Worm (Caenorhabditis elegans) whole organism, late embryonic: Measurements from ENCODE around the gene clc-1.

Source experiments
- C08G9.2 ChIP-seq: sonication (generic microtip); optimal IDR thresholded peaks from 2 replicates; lab custom pipeline; 2016; ENCODE audit warnings: mild to moderate bottlenecking, missing genetic modification characterization, moderate library complexity, missing compliant biosample characterization
- F13H6.1 ChIP-seq: sonication (generic microtip); optimal IDR thresholded peaks from 2 replicates; lab custom pipeline; 2016; ENCODE audit warnings: missing genetic modification characterization, missing compliant biosample characterization
- K02D7.2 ChIP-seq: sonication (generic microtip); optimal IDR thresholded peaks from 2 replicates; lab custom pipeline; 2017; ENCODE audit warnings: mild to moderate bottlenecking, missing genetic modification characterization, missing compliant biosample characterization
- K09A11.1 ChIP-seq: sonication (generic microtip); optimal IDR thresholded peaks from 2 replicates; lab custom pipeline; 2017; ENCODE audit warnings: antibody characterized with exemption, mild to moderate bottlenecking, missing genetic modification characterization, missing compliant biosample characterization; ENCODE audit not compliant: insufficient read depth
- Y22D7AL.16 ChIP-seq: sonication (generic microtip); optimal IDR thresholded peaks from 2 replicates; lab custom pipeline; 2016; ENCODE audit warnings: missing genetic modification characterization, missing compliant biosample characterization
- ceh-14 ChIP-seq: sonication (generic microtip); optimal IDR thresholded peaks from 2 replicates; lab custom pipeline; 2016; ENCODE audit warnings: missing genotype, missing genetic modification characterization, missing compliant biosample characterization
- ceh-2 ChIP-seq: sonication (generic microtip); optimal IDR thresholded peaks from 2 replicates; lab custom pipeline; 2016; ENCODE audit warnings: missing genotype, missing genetic modification characterization, missing compliant biosample characterization
- ceh-22 ChIP-seq: sonication (generic microtip); optimal IDR thresholded peaks from 2 replicates; lab custom pipeline; 2017; ENCODE audit warnings: missing biosample characterization, missing genetic modification characterization
- ceh-30 ChIP-seq: fragments of 150-350 bp; optimal IDR thresholded peaks from 2 replicates; lab custom pipeline; 2014; ENCODE audit warnings: missing biosample characterization, missing genetic modification characterization
- ceh-31 ChIP-seq: sonication (generic microtip); optimal IDR thresholded peaks from 2 replicates; lab custom pipeline; 2016; ENCODE audit warnings: missing genetic modification characterization, missing compliant biosample characterization
- ceh-34 ChIP-seq: sonication (generic microtip); optimal IDR thresholded peaks from 2 replicates; lab custom pipeline; 2016; ENCODE audit warnings: mild to moderate bottlenecking, missing genetic modification characterization, missing compliant biosample characterization
- ceh-48 ChIP-seq: sonication (generic microtip); optimal IDR thresholded peaks from 2 replicates; lab custom pipeline; 2016; ENCODE audit warnings: missing genetic modification characterization, inconsistent platforms, missing compliant biosample characterization
- che-1 ChIP-seq: sonication (generic microtip); optimal IDR thresholded peaks from 2 replicates; lab custom pipeline; 2016; ENCODE audit warnings: mild to moderate bottlenecking, missing genetic modification characterization, missing compliant biosample characterization
- dve-1 ChIP-seq: sonication (generic microtip); optimal IDR thresholded peaks from 2 replicates; lab custom pipeline; 2017; ENCODE audit warnings: antibody characterized with exemption, mild to moderate bottlenecking, missing genetic modification characterization, missing compliant biosample characterization
- elt-4 ChIP-seq: sonication (generic microtip); optimal IDR thresholded peaks from 2 replicates; lab custom pipeline; 2016; ENCODE audit warnings: missing genetic modification characterization, missing compliant biosample characterization
- ets-4 ChIP-seq: sonication (generic microtip); optimal IDR thresholded peaks from 2 replicates; lab custom pipeline; 2016; ENCODE audit warnings: missing genetic modification characterization, missing compliant biosample characterization
- fax-1 ChIP-seq: sonication (generic microtip); optimal IDR thresholded peaks from 2 replicates; lab custom pipeline; 2016; ENCODE audit warnings: missing genotype, missing genetic modification characterization, missing compliant biosample characterization
- gmeb-2 ChIP-seq: sonication (generic microtip); optimal IDR thresholded peaks from 2 replicates; lab custom pipeline; 2016; ENCODE audit warnings: missing genetic modification characterization, inconsistent platforms, missing compliant biosample characterization
- hlh-13 ChIP-seq: fragments of 200-800 bp; sonication (Bioruptor generic); optimal IDR thresholded peaks from 2 replicates; lab custom pipeline; 2018; ENCODE audit warnings: mild to moderate bottlenecking, missing genetic modification characterization, missing compliant biosample characterization
- hlh-30 ChIP-seq: sonication (generic microtip); optimal IDR thresholded peaks from 2 replicates; lab custom pipeline; 2017; ENCODE audit warnings: antibody characterized with exemption, missing genetic modification characterization, missing compliant biosample characterization; ENCODE audit not compliant: insufficient read depth
- hlh-8 ChIP-seq: sonication (generic microtip); optimal IDR thresholded peaks from 2 replicates; lab custom pipeline; 2016; ENCODE audit warnings: missing genotype, missing genetic modification characterization, missing compliant biosample characterization
- lim-6 ChIP-seq: sonication (generic microtip); optimal IDR thresholded peaks from 2 replicates; lab custom pipeline; 2016; ENCODE audit warnings: missing genetic modification characterization, missing compliant biosample characterization
- madf-2 ChIP-seq: sonication (generic microtip); optimal IDR thresholded peaks from 2 replicates; lab custom pipeline; 2017; ENCODE audit warnings: missing genetic modification characterization, missing compliant biosample characterization
- mec-3 ChIP-seq: sonication (generic microtip); optimal IDR thresholded peaks from 2 replicates; lab custom pipeline; 2016; ENCODE audit warnings: borderline replicate concordance, missing genetic modification characterization, missing compliant biosample characterization
- nhr-232 ChIP-seq: sonication (generic microtip); optimal IDR thresholded peaks from 2 replicates; lab custom pipeline; 2016; ENCODE audit warnings: missing genetic modification characterization, missing compliant biosample characterization
- npax-4 ChIP-seq: sonication (generic microtip); optimal IDR thresholded peaks from 2 replicates; lab custom pipeline; 2016; ENCODE audit warnings: missing genetic modification characterization, missing compliant biosample characterization
- pag-3 ChIP-seq: sonication (generic microtip); optimal IDR thresholded peaks from 2 replicates; lab custom pipeline; 2016; ENCODE audit warnings: missing compliant biosample characterization, missing genetic modification characterization, borderline replicate concordance
- pat-9 ChIP-seq: fragments of 200-800 bp; sonication (Bioruptor generic); optimal IDR thresholded peaks from 2 replicates; lab custom pipeline; 2018; ENCODE audit warnings: mild to moderate bottlenecking, missing genetic modification characterization, moderate library complexity, missing compliant biosample characterization
- pha-2 ChIP-seq: sonication (generic microtip); optimal IDR thresholded peaks from 2 replicates; lab custom pipeline; 2017; ENCODE audit warnings: mild to moderate bottlenecking, missing genetic modification characterization, missing compliant biosample characterization
- sox-2 ChIP-seq: fragments of 200-800 bp; sonication (Bioruptor generic); IDR thresholded peaks from 2 replicates; pipeline ENCODE4 v1.3.6; 2022; ENCODE audit warnings: missing genetic modification reagents, missing genetic modification characterization, missing compliant biosample characterization
- unc-3 ChIP-seq, 2 experiments: fragments of 200-800 bp in 1 of 2; sonication (Bioruptor generic) in 1 of 2; sonication (generic microtip) in 1 of 2; conservative IDR thresholded peaks in 1 of 2; optimal IDR thresholded peaks in 1 of 2; 2 replicates each; pipeline versions ENCODE4 v1.3.6 to Lab custom; 2016 to 2022; ENCODE audit warnings: missing compliant biosample characterization in 2 of 2, missing genetic modification characterization in 2 of 2, missing genetic modification reagents in 1 of 2
- unc-42 ChIP-seq: sonication (generic microtip); optimal IDR thresholded peaks from 2 replicates; lab custom pipeline; 2016; ENCODE audit warnings: missing genotype, missing genetic modification characterization, missing compliant biosample characterization
- unc-55 ChIP-seq: sonication (generic microtip); optimal IDR thresholded peaks from 2 replicates; lab custom pipeline; 2017; ENCODE audit warnings: missing biosample characterization, missing genetic modification reagents, missing genetic modification characterization
- ztf-16 ChIP-seq: sonication (generic microtip); optimal IDR thresholded peaks from 2 replicates; lab custom pipeline; 2017; ENCODE audit warnings: missing genetic modification characterization, missing compliant biosample characterization

The clc-1 gene

DNA sequence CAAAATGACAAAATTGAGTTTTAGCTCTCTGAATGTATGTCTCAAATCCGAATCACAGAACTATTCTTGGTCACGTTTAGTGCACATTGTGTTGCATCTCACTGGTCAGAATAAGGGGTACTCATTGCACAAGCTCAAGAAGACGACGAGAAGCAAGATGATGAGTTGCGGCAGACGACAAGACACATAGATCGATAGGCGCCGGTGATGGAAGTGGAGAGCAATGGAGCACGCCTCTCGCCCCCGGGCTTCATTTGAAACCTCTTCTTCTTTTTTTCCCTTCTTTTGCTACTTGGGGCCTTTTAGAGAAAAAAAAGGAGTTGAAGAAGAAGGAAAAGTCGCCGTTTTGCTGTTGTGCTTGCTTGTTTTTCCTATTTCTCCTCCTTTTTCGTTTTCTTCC, 21.1 kb downstream of the clc-1 start, which contains the start of gene apt-9:
apt-9 (plus strand) TSS at position 194 of the 400 bp plus-strand sequence.
- TF ChIP-seq fax-1 (tag; lab: Kevin White, UChicago) (no peak), gmeb-2 (tag; lab: Kevin White, UChicago) (no peak), ceh-14 (tag; lab: Kevin White, UChicago) (peak; percentile 3), ceh-30 (tag; lab: Kevin White, UChicago) (no peak), hlh-8 (tag; lab: Kevin White, UChicago) (no peak), K02D7.2 (no peak), ztf-16 (tag; lab: Kevin White, UChicago) (no peak), unc-42 (tag; lab: Kevin White, UChicago) (peak; percentile 43), ceh-31 (tag; lab: Kevin White, UChicago) (peak; percentile 10), F13H6.1 (no peak), pha-2 (no peak), ceh-48 (tag; lab: Kevin White, UChicago) (peak; percentile 65), pag-3 (tag; lab: Kevin White, UChicago) (no peak), ets-4 (tag; lab: Kevin White, UChicago) (no peak), ceh-22 (tag; lab: Kevin White, UChicago) (no peak), unc-3 (GFP tag; conservative IDR thresholded peaks at IDR 0.05; lab: Robert Waterston, UW) (no peak), unc-3 (tag; optimal IDR thresholded peaks at IDR 0.05; lab: Kevin White, UChicago) (no peak)

- TF ChIP-seq unc-55 (no peak), hlh-13 (no peak), fax-1 (tag; lab: Kevin White, UChicago) (no peak), nhr-232 (tag; lab: Kevin White, UChicago) (no peak), Y22D7AL.16 (tag; lab: Kevin White, UChicago) (no peak), ceh-34 (tag; lab: Kevin White, UChicago) (no peak), hlh-30 (tag; lab: Kevin White, UChicago) (no peak), che-1 (tag; lab: Kevin White, UChicago) (no peak), dve-1 (tag; lab: Kevin White, UChicago) (no peak), hlh-8 (tag; lab: Kevin White, UChicago) (no peak), sox-2 (GFP tag; lab: Robert Waterston, UW) (no peak), lim-6 (tag; lab: Kevin White, UChicago) (no peak)
Observed at ce11 chrX:11072701-11073100, 25.5 kb downstream of the clc-1 start.

ce11 chrX:11073358-11073757, 26.1 kb downstream of the clc-1 start, which contains the start of gene W04G3.5:
TSS of gene W04G3.5 (plus strand) at chrX:11073658.
- TF ChIP-seq fax-1 (tag; lab: Kevin White, UChicago) (no peak), ceh-34 (tag; lab: Kevin White, UChicago) (no peak), madf-2 (tag; lab: Kevin White, UChicago) (no peak), C08G9.2 (no peak), ceh-22 (tag; lab: Kevin White, UChicago) (no peak), mec-3 (no peak), elt-4 (tag; lab: Kevin White, UChicago) (no peak), ceh-31 (tag; lab: Kevin White, UChicago) (no peak), lim-6 (tag; lab: Kevin White, UChicago) (no peak), npax-4 (tag; lab: Kevin White, UChicago) (no peak), K02D7.2 (no peak), K09A11.1 (tag; lab: Kevin White, UChicago) (no peak)

DNA sequence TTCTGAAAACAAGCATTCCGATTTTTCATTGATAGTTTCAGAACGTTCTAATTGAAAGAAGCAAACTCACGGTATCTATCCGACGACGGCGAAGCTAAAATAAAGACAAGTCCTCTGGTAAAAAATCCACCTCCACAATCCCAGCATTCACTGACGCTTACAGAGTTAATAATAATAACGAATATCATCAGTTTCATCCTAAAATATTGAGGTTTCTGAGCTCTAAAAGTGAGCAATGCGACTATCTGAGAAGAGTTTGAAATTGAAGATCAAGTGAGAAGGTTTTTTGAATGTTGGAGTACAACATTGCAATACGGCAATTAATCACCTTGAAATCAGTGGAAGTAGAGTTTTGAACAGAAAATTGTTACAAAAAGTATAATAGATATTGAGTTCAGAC, 29.2 kb downstream of the clc-1 start, which contains the start of gene W04G3.12:
W04G3.12 (minus strand) TSS at position 311 of the 400 bp plus-strand sequence.
- no peak for TF ChIP-seq pat-9 (tag; lab: Kevin White, UChicago)
- TF ChIP-seq ceh-2 (tag; lab: Kevin White, UChicago) = no peak
